Fruit fly (Drosophila melanogaster): ENCODE data around the gene unc-13-4A.

DNA sequence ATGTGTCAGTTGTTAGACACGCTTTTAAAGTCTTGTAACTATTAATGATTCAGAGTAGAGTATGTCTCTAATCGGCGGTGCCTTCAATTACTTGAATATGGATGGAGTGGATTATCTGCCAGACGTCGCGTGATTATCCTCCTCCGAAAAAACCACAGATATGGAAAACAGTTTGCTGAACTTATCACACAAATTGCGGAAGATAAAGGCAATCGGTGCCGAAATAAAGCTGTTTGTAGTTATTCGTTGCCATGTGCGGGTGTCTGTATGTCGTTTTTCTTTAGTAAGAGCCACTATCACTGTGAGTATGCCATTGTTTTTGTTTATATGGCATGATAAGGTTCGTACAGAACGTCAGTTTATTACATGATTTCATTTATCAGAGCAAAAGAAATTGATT lies 31.3 kb upstream of the unc-13-4A start:
- TF ChIP-seq CG17802 (tag; optimal IDR thresholded peaks at IDR 0.05) (no peak), CG14965 (GFP tag; optimal IDR thresholded peaks at IDR 0.05; ENCODE audit: borderline replicate concordance) (no peak), CG3281 (GFP tag; optimal IDR thresholded peaks at IDR 0.05) (no peak), Sox102F (GFP tag; optimal IDR thresholded peaks at IDR 0.05) (no peak), CG6654 (GFP tag; optimal IDR thresholded peaks at IDR 0.05) (no peak), Ets65A (GFP tag) (no peak), CTCF (GFP tag; optimal IDR thresholded peaks at IDR 0.05) (no peak), CG16815 (GFP tag; optimal IDR thresholded peaks at IDR 0.05) (no peak), GATAe (GFP tag; conservative IDR thresholded peaks at IDR 0.05) (no peak), CG8290 (GFP tag; optimal IDR thresholded peaks at IDR 0.05) (no peak), CG8290 (tag; optimal IDR thresholded peaks at IDR 0.05) (no peak)
